Worm (Caenorhabditis elegans): ENCODE results near the gene K06H7.2.

DNA sequence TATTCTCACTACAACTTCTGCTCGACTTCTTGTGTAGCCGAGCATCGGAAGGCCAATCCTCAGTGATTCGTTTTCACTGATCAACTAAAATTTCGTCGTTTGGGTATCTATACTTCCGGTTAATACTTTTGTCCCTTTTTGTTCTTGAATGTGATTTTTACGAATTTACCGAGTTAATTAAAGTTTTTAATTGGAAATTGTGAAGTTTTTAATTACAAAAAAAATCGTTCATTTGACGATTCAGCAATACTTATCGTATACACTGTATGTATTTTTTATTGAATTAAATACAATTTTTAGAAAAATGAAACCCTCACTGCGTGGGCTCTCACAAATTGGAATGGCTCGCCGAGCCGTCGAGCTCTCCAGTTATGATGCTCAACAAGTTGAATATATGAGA, 2.0 kb upstream of the K06H7.2 start, which contains the start of gene idi-1:
- no peak for TF ChIP-seq unc-62 (GFP tag; optimal IDR thresholded peaks at IDR 0.05)
- TF ChIP-seq nhr-77 (tag; optimal IDR thresholded peaks at IDR 0.05) = no peak
- no peak for TF ChIP-seq ztf-11 (tag; optimal IDR thresholded peaks at IDR 0.05)
- TF ChIP-seq nhr-25 (tag; optimal IDR thresholded peaks at IDR 0.05) = no peak
- no peak for TF ChIP-seq nhr-12 (tag; optimal IDR thresholded peaks at IDR 0.05)
- TF ChIP-seq fos-1 (tag; optimal IDR thresholded peaks at IDR 0.05) = no peak
- TF ChIP-seq jun-1 (tag; optimal IDR thresholded peaks at IDR 0.05) = no peak
- TF ChIP-seq skn-1 (tag; optimal IDR thresholded peaks at IDR 0.05) = no peak
- no peak for TF ChIP-seq zag-1 (tag; optimal IDR thresholded peaks at IDR 0.05)
- no peak for TF ChIP-seq ama-1 (optimal IDR thresholded peaks at IDR 0.05)
